Worm (Caenorhabditis elegans): ENCODE measurements around the gene sre-48.

The sre-48 gene

DNA sequence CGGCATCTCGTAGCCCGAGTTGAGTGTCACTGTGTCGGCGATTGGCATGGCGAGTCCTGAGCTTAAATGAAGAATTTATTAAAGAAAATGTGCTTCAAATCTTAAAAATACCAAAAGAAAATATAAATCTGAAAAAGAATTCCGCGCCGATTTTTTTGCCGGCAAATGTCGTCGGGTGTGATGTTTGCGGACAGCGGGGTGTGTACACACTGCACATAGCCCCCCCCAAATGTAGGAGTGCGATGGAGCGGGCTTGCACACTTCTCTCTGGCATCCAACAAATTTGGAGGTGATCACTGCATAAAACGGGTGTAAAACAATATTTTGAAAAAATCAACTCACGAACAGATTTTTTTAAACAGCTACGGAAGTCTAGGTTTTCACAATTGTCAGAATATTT lies 3.5 kb downstream of the sre-48 start, which contains the start of gene Y39G8B.2 (continued):
- TF ChIP-seq unc-62 (GFP tag; optimal IDR thresholded peaks at IDR 0.05 in 1 of 2) = peak in 1 of 2 experiments; percentile 97
- no peak for TF ChIP-seq unc-62 (tag; optimal IDR thresholded peaks at IDR 0.05)
- TF ChIP-seq F49E8.2 (tag; optimal IDR thresholded peaks at IDR 0.05; ENCODE audit: borderline replicate concordance) = no peak
- no peak for TF ChIP-seq skn-1 (tag; optimal IDR thresholded peaks at IDR 0.05)
- no peak for TF ChIP-seq nhr-102 (tag; optimal IDR thresholded peaks at IDR 0.05)
- peak; percentile 70 for TF ChIP-seq nhr-28 (tag; optimal IDR thresholded peaks at IDR 0.05)
- no peak for TF ChIP-seq nhr-237 (tag; optimal IDR thresholded peaks at IDR 0.05)
- TF ChIP-seq hlh-30 (tag; optimal IDR thresholded peaks at IDR 0.05; ENCODE audit: insufficient read depth) = peak; percentile 72
- no peak for TF ChIP-seq Y75B8A.6 (GFP tag; IDR thresholded peaks at IDR 0.05)
- no peak for TF ChIP-seq dmd-8 (GFP tag; IDR thresholded peaks at IDR 0.05)
- TF ChIP-seq F10B5.3 (tag; optimal IDR thresholded peaks at IDR 0.05) = no peak
- TF ChIP-seq nhr-11 (tag; optimal IDR thresholded peaks at IDR 0.05) = peak; percentile 72
- 0 out of 2 replicates have a peak, but pooled peaks have one; percentile 16 for TF ChIP-seq lin-1 (GFP tag; IDR thresholded peaks at IDR 0.05)
- peak; percentile 92 for TF ChIP-seq hmg-1.1 (GFP tag; IDR thresholded peaks at IDR 0.05)
- peak; percentile 37; the same call in 1 of the 2 replicates for TF ChIP-seq lin-29 (GFP tag; IDR thresholded peaks at IDR 0.05)
- no peak for TF ChIP-seq duxl-1 (tag; optimal IDR thresholded peaks at IDR 0.05; ENCODE audit: poor library complexity)
- no peak for TF ChIP-seq F44E2.7 (GFP tag; IDR thresholded peaks at IDR 0.05)
- peak; percentile 74 for TF ChIP-seq nhr-6 (tag; optimal IDR thresholded peaks at IDR 0.05)
- TF ChIP-seq fos-1 (tag; optimal IDR thresholded peaks at IDR 0.05) = no peak
- TF ChIP-seq nhr-77 (tag; optimal IDR thresholded peaks at IDR 0.05) = peak; percentile 98
- no peak for TF ChIP-seq gei-8 (GFP tag; optimal IDR thresholded peaks at IDR 0.05)
- TF ChIP-seq nhr-41 (GFP tag; IDR thresholded peaks at IDR 0.05) = no peak

DNA sequence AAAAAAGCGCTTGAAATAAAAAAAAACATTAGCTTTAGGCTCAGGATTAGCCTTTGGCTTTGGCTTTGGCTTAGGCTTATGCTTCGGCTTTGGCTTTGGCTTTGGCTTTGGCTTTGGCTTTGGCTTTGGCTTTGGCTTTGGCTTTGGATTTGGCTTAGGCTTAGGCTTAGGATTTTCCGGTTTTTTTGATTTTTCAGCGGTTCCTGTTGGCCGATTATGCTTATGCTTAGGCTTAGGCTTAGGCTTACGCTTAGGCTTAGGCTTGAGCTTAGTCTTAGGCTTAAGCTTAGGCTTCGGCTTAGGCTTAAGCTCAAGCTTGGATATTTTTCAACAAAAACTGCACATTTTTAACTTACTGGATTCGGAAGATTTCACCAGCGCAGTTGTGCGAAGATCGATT lies 5.5 kb downstream of the sre-48 start:
- TF ChIP-seq ZK337.2 (GFP tag; IDR thresholded peaks at IDR 0.05) = no peak
- 0 out of 2 replicates have a peak, but pooled peaks have one; percentile 19 for TF ChIP-seq nhr-42 (GFP tag; IDR thresholded peaks at IDR 0.05)
- 0 out of 2 replicates have a peak, but pooled peaks have one; percentile 4 for TF ChIP-seq tra-1 (GFP tag; IDR thresholded peaks at IDR 0.05)

DNA sequence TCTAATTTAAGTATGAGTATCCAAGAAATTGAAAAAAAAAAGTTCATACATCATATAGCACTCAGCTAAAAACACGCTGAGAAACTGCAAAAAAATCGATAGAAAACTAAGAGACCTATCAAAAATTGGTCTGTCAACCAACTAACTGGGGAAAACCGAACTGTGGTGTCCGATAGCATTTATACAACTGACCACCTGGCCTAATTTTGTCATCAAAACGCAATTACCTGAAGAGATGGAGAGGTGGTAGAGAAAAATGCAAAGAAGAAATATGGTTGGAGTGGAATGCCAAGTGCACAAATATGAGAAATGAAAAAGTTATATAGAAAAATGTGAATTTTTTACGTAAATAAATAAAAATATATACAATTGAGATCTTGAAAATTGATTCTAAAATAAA lies 6.2 kb downstream of the sre-48 start, which contains the start of gene Y39G8B.1:
Gene Y39G8B.1 (minus strand): TSS at position 299 of the 400 bp plus-strand sequence.
- no peak for TF ChIP-seq fos-1 (tag; optimal IDR thresholded peaks at IDR 0.05)
- peak; percentile 17 for TF ChIP-seq mxl-3 (GFP tag; optimal IDR thresholded peaks at IDR 0.05)
- TF ChIP-seq lsy-2 (tag; optimal IDR thresholded peaks at IDR 0.05) = peak in 1 of 2 experiments; percentile 40
- no peak for TF ChIP-seq sdz-12 (GFP tag; optimal IDR thresholded peaks at IDR 0.05)
- no peak for TF ChIP-seq egl-27 (tag; optimal IDR thresholded peaks at IDR 0.05)
- TF ChIP-seq nhr-77 (tag; optimal IDR thresholded peaks at IDR 0.05) = peak; percentile 46
- no peak for TF ChIP-seq fkh-10 (GFP tag; optimal IDR thresholded peaks at IDR 0.05)
- peak; percentile 7 for TF ChIP-seq dpl-1 (GFP tag; optimal IDR thresholded peaks at IDR 0.05)
- TF ChIP-seq mdl-1 (tag; optimal IDR thresholded peaks at IDR 0.05) = peak in 1 of 2 experiments; percentile 29
- TF ChIP-seq mes-2 (tag; optimal IDR thresholded peaks at IDR 0.05; ENCODE audit: poor library complexity, severe bottlenecking) = peak; percentile 36
- peak; percentile 60 for TF ChIP-seq dve-1 (tag; optimal IDR thresholded peaks at IDR 0.05; ENCODE audit: insufficient read depth)
- peak; percentile 51 for TF ChIP-seq nhr-28 (tag; optimal IDR thresholded peaks at IDR 0.05)
- TF ChIP-seq daf-16 (GFP tag; optimal IDR thresholded peaks at IDR 0.05) = no peak
- peak; percentile 41 for TF ChIP-seq daf-16 (tag; optimal IDR thresholded peaks at IDR 0.05)
- peak in 1 of 2 experiments; percentile 79 for TF ChIP-seq unc-62 (GFP tag; optimal IDR thresholded peaks at IDR 0.05 in 1 of 2)
- no peak for TF ChIP-seq unc-62 (tag; optimal IDR thresholded peaks at IDR 0.05)
- peak; percentile 32 for TF ChIP-seq mep-1 (tag; optimal IDR thresholded peaks at IDR 0.05)
- no peak for TF ChIP-seq duxl-1 (tag; optimal IDR thresholded peaks at IDR 0.05; ENCODE audit: poor library complexity)
- no peak for TF ChIP-seq madf-9 (GFP tag; conservative IDR thresholded peaks at IDR 0.05)
- TF ChIP-seq ctbp-1 (GFP tag; IDR thresholded peaks at IDR 0.05) = no peak
- peak; percentile 5 for TF ChIP-seq pqm-1 (tag; optimal IDR thresholded peaks at IDR 0.05)
- TF ChIP-seq dmd-6 (GFP tag; IDR thresholded peaks at IDR 0.05) = 0 out of 2 replicates have a peak, but pooled peaks have one; percentile 19
- no peak for TF ChIP-seq mxl-2 (GFP tag; conservative IDR thresholded peaks at IDR 0.05)
- peak; percentile 15 for TF ChIP-seq hlh-30 (tag; optimal IDR thresholded peaks at IDR 0.05; ENCODE audit: insufficient read depth)
- TF ChIP-seq spr-1 (tag; optimal IDR thresholded peaks at IDR 0.05) = no peak
- no peak for TF ChIP-seq hif-1 (tag; optimal IDR thresholded peaks at IDR 0.05)
- TF ChIP-seq hlh-11 (tag; optimal IDR thresholded peaks at IDR 0.05) = peak; percentile 27
